Worm (Caenorhabditis elegans) whole organism, L4 larva: ENCODE results near the gene Y54G11A.2.

Experiments used
- F26F4.8 ChIP-seq: fragments of 200-800 bp; sonication (Bioruptor generic); conservative IDR thresholded peaks from 2 replicates; pipeline ENCODE4 v1.3.6; 2022; ENCODE audit warnings: missing genetic modification characterization, missing compliant biosample characterization
- F37D6.2 ChIP-seq: sonication (generic microtip); optimal IDR thresholded peaks from 2 replicates; lab custom pipeline; 2016; ENCODE audit warnings: mild to moderate bottlenecking, missing genetic modification characterization, missing compliant biosample characterization
- F44E2.7 ChIP-seq: fragments of 200-800 bp; sonication (Bioruptor generic); IDR thresholded peaks from 2 replicates; pipeline ENCODE4 v2.1.2; 2022; ENCODE audit warnings: missing genetic modification characterization, missing compliant biosample characterization
- Y48G9A.11 ChIP-seq: fragments of 200-800 bp; sonication (Bioruptor generic); IDR thresholded peaks from 2 replicates; pipeline ENCODE4 v1.3.6; 2022; ENCODE audit warnings: missing genetic modification reagents, missing genetic modification characterization, missing compliant biosample characterization
- ZK337.2 ChIP-seq: fragments of 200-800 bp; sonication (Bioruptor generic); IDR thresholded peaks from 2 replicates; pipeline ENCODE4 v1.3.6; 2022; ENCODE audit warnings: missing genetic modification reagents, missing genetic modification characterization, missing compliant biosample characterization
- ZK546.5 ChIP-seq, 2 experiments: sonication (generic microtip); optimal IDR thresholded peaks; 2 replicates each; lab custom pipeline; 2017; ENCODE audit warnings: missing biosample characterization in 2 of 2, missing genetic modification characterization in 2 of 2
- attf-4 ChIP-seq: sonication (generic microtip); optimal IDR thresholded peaks from 3 replicates; lab custom pipeline; 2017; ENCODE audit warnings: missing biosample characterization, missing genetic modification characterization
- ceh-20 ChIP-seq: fragments of 200-800 bp; sonication (Bioruptor generic); IDR thresholded peaks from 2 replicates; pipeline ENCODE4 v1.3.6; 2022; ENCODE audit warnings: missing genetic modification reagents, missing genetic modification characterization, missing compliant biosample characterization
- ceh-32 ChIP-seq: sonication (generic microtip); optimal IDR thresholded peaks from 2 replicates; lab custom pipeline; 2016; ENCODE audit warnings: mild to moderate bottlenecking, missing genetic modification characterization, missing compliant biosample characterization; ENCODE audit not compliant: poor library complexity
- ceh-62 ChIP-seq: sonication (generic microtip); optimal IDR thresholded peaks from 2 replicates; lab custom pipeline; 2017; ENCODE audit warnings: missing biosample characterization, missing genetic modification characterization
- ces-1 ChIP-seq: fragments of 150-350 bp; sonication (generic microtip); optimal IDR thresholded peaks from 4 replicates; lab custom pipeline; 2014; ENCODE audit warnings: missing biosample characterization, missing genetic modification reagents, missing genetic modification characterization
- ctbp-1 ChIP-seq: fragments of 200-800 bp; sonication (Bioruptor generic); IDR thresholded peaks from 2 replicates; pipeline ENCODE4 v1.3.6; 2022; ENCODE audit warnings: missing genetic modification reagents, missing genetic modification characterization, missing compliant biosample characterization
- daf-19 ChIP-seq: fragments of 200-800 bp; sonication (Bioruptor generic); conservative IDR thresholded peaks from 2 replicates; pipeline ENCODE4 v1.3.6; 2022; ENCODE audit warnings: missing genetic modification characterization, missing compliant biosample characterization
- dmd-6 ChIP-seq: fragments of 200-800 bp; sonication (Bioruptor generic); IDR thresholded peaks from 2 replicates; pipeline ENCODE4 v1.3.6; 2022; ENCODE audit warnings: missing genetic modification reagents, missing genetic modification characterization, missing compliant biosample characterization
- dmd-8 ChIP-seq: fragments of 200-800 bp; sonication (Bioruptor generic); IDR thresholded peaks from 2 replicates; pipeline ENCODE4 v1.3.6; 2022; ENCODE audit warnings: missing genetic modification characterization, missing compliant biosample characterization
- duxl-1 ChIP-seq: sonication (generic microtip); optimal IDR thresholded peaks from 2 replicates; lab custom pipeline; 2016; ENCODE audit warnings: mild to moderate bottlenecking, missing genetic modification characterization, moderate library complexity, missing compliant biosample characterization; ENCODE audit not compliant: poor library complexity
- dve-1 ChIP-seq: sonication (generic microtip); optimal IDR thresholded peaks from 2 replicates; lab custom pipeline; 2017; ENCODE audit warnings: antibody characterized with exemption, mild to moderate bottlenecking, missing genetic modification characterization, missing compliant biosample characterization; ENCODE audit not compliant: insufficient read depth
- fkh-10 ChIP-seq: fragments of 150-350 bp; optimal IDR thresholded peaks from 2 replicates; lab custom pipeline; 2014; ENCODE audit warnings: missing biosample characterization, missing genetic modification reagents, missing genetic modification characterization
- gei-8 ChIP-seq: fragments of 200-800 bp; sonication (Bioruptor generic); optimal IDR thresholded peaks from 2 replicates; lab custom pipeline; 2018; ENCODE audit warnings: mild to moderate bottlenecking, missing genetic modification characterization, missing compliant biosample characterization
- hmg-1.1 ChIP-seq: fragments of 200-800 bp; sonication (Bioruptor generic); IDR thresholded peaks from 2 replicates; pipeline ENCODE4 v1.3.6; 2022; ENCODE audit warnings: missing genetic modification reagents, missing genetic modification characterization, missing compliant biosample characterization
- jun-1 ChIP-seq: fragments of 150-350 bp; optimal IDR thresholded peaks from 2 replicates; lab custom pipeline; 2014; ENCODE audit warnings: missing biosample characterization, missing genetic modification reagents, missing genetic modification characterization
- lim-7 ChIP-seq: fragments of 200-800 bp; sonication (Bioruptor generic); IDR thresholded peaks from 2 replicates; pipeline ENCODE4 v1.3.6; 2022; ENCODE audit warnings: missing genetic modification characterization, missing compliant biosample characterization
- lin-1 ChIP-seq: fragments of 200-800 bp; sonication (Bioruptor generic); IDR thresholded peaks from 2 replicates; pipeline ENCODE4 v1.3.6; 2022; ENCODE audit warnings: missing genetic modification reagents, missing genetic modification characterization, missing compliant biosample characterization
- lin-13 ChIP-seq: fragments of 150-350 bp; optimal IDR thresholded peaks from 2 replicates; lab custom pipeline; 2014; ENCODE audit warnings: missing biosample characterization, missing genetic modification reagents, missing genetic modification characterization
- lin-29 ChIP-seq: fragments of 200-800 bp; sonication (Bioruptor generic); IDR thresholded peaks from 2 replicates; pipeline ENCODE4 v1.3.6; 2022; ENCODE audit warnings: missing genetic modification reagents, missing genetic modification characterization, missing compliant biosample characterization
- lir-3 ChIP-seq: sonication (generic microtip); optimal IDR thresholded peaks from 2 replicates; lab custom pipeline; 2016; ENCODE audit warnings: mild to moderate bottlenecking, missing genetic modification characterization, missing compliant biosample characterization
- madf-9 ChIP-seq: fragments of 200-800 bp; sonication (Bioruptor generic); conservative IDR thresholded peaks from 2 replicates; pipeline ENCODE4 v1.3.6; 2022; ENCODE audit warnings: missing genetic modification reagents, missing genetic modification characterization, missing compliant biosample characterization
- mdl-1 ChIP-seq, 2 experiments: fragments of 150-350 bp in 1 of 2; sonication (generic microtip) in 1 of 2; optimal IDR thresholded peaks; 2 replicates each; lab custom pipeline; 2014 to 2017; ENCODE audit warnings: missing biosample characterization in 2 of 2, missing genetic modification characterization in 2 of 2
- mdt-29 ChIP-seq: fragments of 200-800 bp; sonication (Bioruptor generic); IDR thresholded peaks from 2 replicates; pipeline ENCODE4 v1.3.6; 2022; ENCODE audit warnings: missing genetic modification reagents, missing genetic modification characterization, missing compliant biosample characterization
- nhr-10 ChIP-seq: fragments of 150-350 bp; optimal IDR thresholded peaks from 2 replicates; lab custom pipeline; 2014; ENCODE audit warnings: missing biosample characterization, missing genetic modification characterization
- nhr-11 ChIP-seq: fragments of 150-350 bp; optimal IDR thresholded peaks from 2 replicates; lab custom pipeline; 2014; ENCODE audit warnings: missing biosample characterization, missing genetic modification characterization
- nhr-237 ChIP-seq: sonication (generic microtip); optimal IDR thresholded peaks from 2 replicates; lab custom pipeline; 2017; ENCODE audit warnings: missing biosample characterization, missing genetic modification characterization
- nhr-42 ChIP-seq: fragments of 200-800 bp; sonication (Bioruptor generic); IDR thresholded peaks from 2 replicates; pipeline ENCODE4 v1.3.6; 2022; ENCODE audit warnings: missing genetic modification characterization, missing compliant biosample characterization
- nhr-48 ChIP-seq: sonication (generic microtip); optimal IDR thresholded peaks from 2 replicates; lab custom pipeline; 2016; ENCODE audit warnings: mild to moderate bottlenecking, missing genetic modification characterization, missing compliant biosample characterization
- nhr-6 ChIP-seq: fragments of 150-350 bp; optimal IDR thresholded peaks from 2 replicates; lab custom pipeline; 2014; ENCODE audit warnings: missing biosample characterization, missing genetic modification characterization
- nhr-76 ChIP-seq: fragments of 150-350 bp; optimal IDR thresholded peaks from 2 replicates; lab custom pipeline; 2014; ENCODE audit warnings: missing biosample characterization, missing genetic modification characterization
- nhr-77 ChIP-seq: fragments of 150-350 bp; optimal IDR thresholded peaks from 2 replicates; lab custom pipeline; 2014; ENCODE audit warnings: missing biosample characterization, missing genetic modification characterization
- php-3 ChIP-seq: fragments of 200-800 bp; sonication (Bioruptor generic); IDR thresholded peaks from 2 replicates; pipeline ENCODE4 v1.3.6; 2022; ENCODE audit warnings: missing genetic modification reagents, missing genetic modification characterization, missing compliant biosample characterization
- pqm-1 ChIP-seq: sonication (generic microtip); optimal IDR thresholded peaks from 2 replicates; lab custom pipeline; 2017; ENCODE audit warnings: missing biosample characterization, missing genetic modification characterization
- sdz-12 ChIP-seq: fragments of 200-800 bp; sonication (Bioruptor generic); optimal IDR thresholded peaks from 2 replicates; lab custom pipeline; 2018; ENCODE audit warnings: mild to moderate bottlenecking, missing genetic modification characterization, missing compliant biosample characterization
- set-16 ChIP-seq: fragments of 200-800 bp; sonication (Bioruptor generic); IDR thresholded peaks from 2 replicates; pipeline ENCODE4 v1.3.6; 2022; ENCODE audit warnings: missing genetic modification reagents, missing genetic modification characterization, missing compliant biosample characterization
- spr-1 ChIP-seq: sonication (generic microtip); optimal IDR thresholded peaks from 2 replicates; lab custom pipeline; 2016; ENCODE audit warnings: mild to moderate bottlenecking, missing genetic modification characterization, missing compliant biosample characterization
- spr-3 ChIP-seq: fragments of 200-800 bp; sonication (Bioruptor generic); optimal IDR thresholded peaks from 2 replicates; lab custom pipeline; 2018; ENCODE audit warnings: mild to moderate bottlenecking, missing genetic modification characterization, missing compliant biosample characterization
- tag-97 ChIP-seq: fragments of 200-800 bp; sonication (Bioruptor generic); IDR thresholded peaks from 2 replicates; pipeline ENCODE4 v1.3.6; 2022; ENCODE audit warnings: missing genetic modification characterization, missing compliant biosample characterization
- unc-130 ChIP-seq: sonication (generic microtip); optimal IDR thresholded peaks from 2 replicates; lab custom pipeline; 2016; ENCODE audit warnings: missing genetic modification reagents, missing genetic modification characterization, missing compliant biosample characterization
- unc-39 ChIP-seq: sonication (generic microtip); optimal IDR thresholded peaks from 2 replicates; lab custom pipeline; 2017; ENCODE audit warnings: missing biosample characterization, missing genetic modification characterization
- unc-62 ChIP-seq, 3 experiments: fragments of 150-350 bp in 1 of 3; sonication (generic microtip); optimal IDR thresholded peaks in 2 of 3; peaks in 1 of 3; 1 replicate in 1 of 3; 2 replicates in 2 of 3; lab custom pipeline; 2014 to 2017; ENCODE audit warnings: missing biosample characterization in 3 of 3, missing genetic modification characterization in 3 of 3, missing genetic modification reagents in 3 of 3, missing genotype in 1 of 3
- vab-7 ChIP-seq: fragments of 200-800 bp; sonication (Bioruptor generic); IDR thresholded peaks from 2 replicates; pipeline ENCODE4 v1.3.6; 2022; ENCODE audit warnings: missing genetic modification reagents, missing genetic modification characterization, missing compliant biosample characterization
- zip-11 ChIP-seq: fragments of 200-800 bp; sonication (Bioruptor generic); IDR thresholded peaks from 2 replicates; pipeline ENCODE4 v1.3.6; 2022; ENCODE audit warnings: missing genetic modification characterization, missing compliant biosample characterization
- zip-2 ChIP-seq: fragments of 150-350 bp; optimal IDR thresholded peaks from 2 replicates; lab custom pipeline; 2014; ENCODE audit warnings: missing biosample characterization, missing genetic modification characterization
- ztf-11 ChIP-seq: fragments of 150-350 bp; optimal IDR thresholded peaks from 2 replicates; lab custom pipeline; 2014; ENCODE audit warnings: missing biosample characterization, missing genetic modification characterization
- ztf-7 ChIP-seq: fragments of 150-350 bp; optimal IDR thresholded peaks from 2 replicates; lab custom pipeline; 2014; ENCODE audit warnings: missing biosample characterization, missing genetic modification characterization

The Y54G11A.2 gene

ce11 chrII:14249489-14249888 is 2.7 kb upstream of the Y54G11A.2 start (continued):
- TF ChIP-seq lin-29 (GFP tag; lab: Robert Waterston, UW) (no peak), sdz-12 (GFP tag; lab: Kevin White, UChicago) (no peak), lin-13 (GFP tag; lab: Kevin White, UChicago) (peak; percentile 7), fkh-10 (GFP tag; lab: Kevin White, UChicago) (no peak), daf-19 (no peak), nhr-42 (peak; percentile 5; the same call in 1 of the 2 replicates), spr-1 (tag; lab: Kevin White, UChicago) (no peak), mdl-1 (tag; optimal IDR thresholded peaks at IDR 0.05; lab: Kevin White, UChicago) (peak; percentile 7 to 89), F26F4.8 (GFP tag; lab: Robert Waterston, UW) (no peak), ZK546.5 (tag; optimal IDR thresholded peaks at IDR 0.05; lab: Kevin White, UChicago) (no peak), duxl-1 (tag; lab: Kevin White, UChicago) (no peak), lir-3 (tag; lab: Kevin White, UChicago) (no peak), attf-4 (tag; lab: Kevin White, UChicago) (no peak), ceh-20 (GFP tag; lab: Robert Waterston, UW) (no peak), dmd-6 (GFP tag; lab: Robert Waterston, UW) (peak; percentile 44), lin-1 (no peak), vab-7 (no peak), unc-39 (tag; lab: Kevin White, UChicago) (no peak), ztf-11 (no peak), unc-130 (GFP tag; lab: Kevin White, UChicago) (no peak), set-16 (GFP tag; lab: Robert Waterston, UW) (peak; percentile 5; the same call in 1 of the 2 replicates), ces-1 (GFP tag; lab: Kevin White, UChicago) (no peak), F44E2.7 (GFP tag; lab: Robert Waterston, UW) (no peak), nhr-6 (tag; lab: Kevin White, UChicago) (peak; percentile 42), F37D6.2 (tag; lab: Kevin White, UChicago) (no peak), nhr-11 (tag; lab: Kevin White, UChicago) (peak; percentile 53), tag-97 (GFP tag; lab: Robert Waterston, UW) (no peak), nhr-76 (tag; lab: Kevin White, UChicago) (no peak), nhr-77 (tag; lab: Kevin White, UChicago) (peak; percentile 75), ZK337.2 (GFP tag; lab: Robert Waterston, UW) (no peak), dmd-8 (GFP tag; lab: Robert Waterston, UW) (no peak), php-3 (GFP tag; lab: Robert Waterston, UW) (0 out of 2 replicates have a peak, but pooled peaks have one; percentile 7), zip-11 (GFP tag; lab: Robert Waterston, UW) (no peak), unc-62 (GFP tag; optimal IDR thresholded peaks at IDR 0.05 in 1 of 2; lab: Kevin White, UChicago) (no peak), unc-62 (tag; optimal IDR thresholded peaks at IDR 0.05; lab: Kevin White, UChicago) (no peak), zip-2 (tag; lab: Kevin White, UChicago) (no peak), ztf-7 (tag; lab: Kevin White, UChicago) (no peak), hmg-1.1 (peak; percentile 88), ceh-62 (tag; lab: Kevin White, UChicago) (no peak), nhr-48 (tag; lab: Kevin White, UChicago) (no peak), madf-9 (peak; percentile 45; the same call in 1 of the 2 replicates), lim-7 (GFP tag; lab: Robert Waterston, UW) (no peak), ceh-32 (no peak), gei-8 (GFP tag; lab: Kevin White, UChicago) (no peak), spr-3 (no peak), dve-1 (peak; percentile 47), nhr-10 (tag; lab: Kevin White, UChicago) (no peak), pqm-1 (tag; lab: Kevin White, UChicago) (no peak), Y48G9A.11 (no peak), nhr-237 (tag; lab: Kevin White, UChicago) (no peak), jun-1 (tag; lab: Kevin White, UChicago) (no peak), mdt-29 (GFP tag; lab: Robert Waterston, UW) (no peak), ctbp-1 (GFP tag; lab: Robert Waterston, UW) (no peak; the same call in 1 of the 2 replicates)
